Fruit fly (Drosophila melanogaster): ENCODE data around the gene Dysb.

The Dysb gene

dm6 chr3L:18833234-18833633 is 34.3 kb upstream of the Dysb start (continued):
- TF ChIP-seq CG2120 (GFP tag; optimal IDR thresholded peaks at IDR 0.05): no peak
- no peak for TF ChIP-seq Mad (GFP tag; optimal IDR thresholded peaks at IDR 0.05)
- no peak for TF ChIP-seq Oli (tag; optimal IDR thresholded peaks at IDR 0.05)
- TF ChIP-seq bcd (GFP tag; optimal IDR thresholded peaks at IDR 0.05): no peak
- no peak for TF ChIP-seq grn (GFP tag; optimal IDR thresholded peaks at IDR 0.05)
- peak; percentile 3 for TF ChIP-seq CG17385 (GFP tag; optimal IDR thresholded peaks at IDR 0.05)
- TF ChIP-seq ftz-f1 (GFP tag; optimal IDR thresholded peaks at IDR 0.05): no peak
- no peak for TF ChIP-seq CG5180 (GFP tag; optimal IDR thresholded peaks at IDR 0.05)
- TF ChIP-seq CG7271 (tag; optimal IDR thresholded peaks at IDR 0.05): no peak
- TF ChIP-seq CG11247 (GFP tag; IDR thresholded peaks at IDR 0.05): no peak
- TF ChIP-seq Drgx (GFP tag; IDR thresholded peaks at IDR 0.05): no peak
- no peak for TF ChIP-seq tio (GFP tag; optimal IDR thresholded peaks at IDR 0.05)
- TF ChIP-seq fd64A (GFP tag; optimal IDR thresholded peaks at IDR 0.05): no peak
- no peak for TF ChIP-seq CG2712 (tag; optimal IDR thresholded peaks at IDR 0.05)
- TF ChIP-seq CG8944 (GFP tag; optimal IDR thresholded peaks at IDR 0.05): no peak
- no peak for TF ChIP-seq YL-1 (GFP tag; optimal IDR thresholded peaks at IDR 0.05)
- TF ChIP-seq unc-4 (GFP tag; IDR thresholded peaks at IDR 0.05; ENCODE audit: partially characterized antibody): no peak
- no peak for TF ChIP-seq CG4424 (GFP tag; optimal IDR thresholded peaks at IDR 0.05)
- no peak for TF ChIP-seq H2.0 (GFP tag; IDR thresholded peaks at IDR 0.05)
- TF ChIP-seq CG10543 (GFP tag; optimal IDR thresholded peaks at IDR 0.05): peak; percentile 56
- no peak for TF ChIP-seq ewg (GFP tag; optimal IDR thresholded peaks at IDR 0.05)
- no peak for TF ChIP-seq hth (optimal IDR thresholded peaks at IDR 0.05)
- TF ChIP-seq CG10654 (GFP tag; optimal IDR thresholded peaks at IDR 0.05): no peak
- TF ChIP-seq CG6689 (GFP tag; IDR thresholded peaks at IDR 0.05): no peak
- no peak for TF ChIP-seq NFAT (GFP tag; IDR thresholded peaks at IDR 0.05)
- peak; percentile 18 for TF ChIP-seq CG4707 (GFP tag; optimal IDR thresholded peaks at IDR 0.05)
- no peak for TF ChIP-seq toy (GFP tag; IDR thresholded peaks at IDR 0.05)
- TF ChIP-seq Sox100B (GFP tag; optimal IDR thresholded peaks at IDR 0.05): no peak
- TF ChIP-seq CG9609 (GFP tag; optimal IDR thresholded peaks at IDR 0.05): no peak
- no peak for TF ChIP-seq NfI (GFP tag; optimal IDR thresholded peaks at IDR 0.05)
- TF ChIP-seq dysf (GFP tag; IDR thresholded peaks at IDR 0.05): no peak
- TF ChIP-seq CG11504 (tag; optimal IDR thresholded peaks at IDR 0.05): no peak
- TF ChIP-seq mam (GFP tag; optimal IDR thresholded peaks at IDR 0.05): no peak
- no peak for TF ChIP-seq jing (GFP tag; optimal IDR thresholded peaks at IDR 0.05)
- no peak for TF ChIP-seq Dip2 (GFP tag; IDR thresholded peaks at IDR 0.05)
- TF ChIP-seq CG9727 (GFP tag; optimal IDR thresholded peaks at IDR 0.05): peak; percentile 4
- no peak for TF ChIP-seq CG33557 (GFP tag; optimal IDR thresholded peaks at IDR 0.05)
- no peak for TF ChIP-seq CG12219 (GFP tag; optimal IDR thresholded peaks at IDR 0.05)
- no peak for TF ChIP-seq Fer2 (tag; optimal IDR thresholded peaks at IDR 0.05)
- no peak for TF ChIP-seq jigr1 (GFP tag; IDR thresholded peaks at IDR 0.05)
- TF ChIP-seq gro (GFP tag; optimal IDR thresholded peaks at IDR 0.05): no peak
- TF ChIP-seq CG2678 (tag; optimal IDR thresholded peaks at IDR 0.05): peak; percentile 18
- no peak for TF ChIP-seq Mes4 (GFP tag; optimal IDR thresholded peaks at IDR 0.05)
- TF ChIP-seq Dek (tag; optimal IDR thresholded peaks at IDR 0.05): peak; percentile 45
- TF ChIP-seq amos (GFP tag; IDR thresholded peaks at IDR 0.05; ENCODE audit: partially characterized antibody): no peak
- TF ChIP-seq repo (GFP tag; optimal IDR thresholded peaks at IDR 0.05): no peak
- TF ChIP-seq Hmr (GFP tag; optimal IDR thresholded peaks at IDR 0.05): peak; percentile 48
- no peak for TF ChIP-seq ranshi (GFP tag; IDR thresholded peaks at IDR 0.05)
- TF ChIP-seq caup (GFP tag; optimal IDR thresholded peaks at IDR 0.05; ENCODE audit: severe bottlenecking): peak; percentile 33
- no peak for TF ChIP-seq en (GFP tag; optimal IDR thresholded peaks at IDR 0.05)
- TF ChIP-seq Aef1 (GFP tag; IDR thresholded peaks at IDR 0.05): no peak
- no peak for TF ChIP-seq chif (GFP tag; optimal IDR thresholded peaks at IDR 0.05)
